Fruit fly (Drosophila melanogaster): ENCODE data around the gene CG11537.

DNA sequence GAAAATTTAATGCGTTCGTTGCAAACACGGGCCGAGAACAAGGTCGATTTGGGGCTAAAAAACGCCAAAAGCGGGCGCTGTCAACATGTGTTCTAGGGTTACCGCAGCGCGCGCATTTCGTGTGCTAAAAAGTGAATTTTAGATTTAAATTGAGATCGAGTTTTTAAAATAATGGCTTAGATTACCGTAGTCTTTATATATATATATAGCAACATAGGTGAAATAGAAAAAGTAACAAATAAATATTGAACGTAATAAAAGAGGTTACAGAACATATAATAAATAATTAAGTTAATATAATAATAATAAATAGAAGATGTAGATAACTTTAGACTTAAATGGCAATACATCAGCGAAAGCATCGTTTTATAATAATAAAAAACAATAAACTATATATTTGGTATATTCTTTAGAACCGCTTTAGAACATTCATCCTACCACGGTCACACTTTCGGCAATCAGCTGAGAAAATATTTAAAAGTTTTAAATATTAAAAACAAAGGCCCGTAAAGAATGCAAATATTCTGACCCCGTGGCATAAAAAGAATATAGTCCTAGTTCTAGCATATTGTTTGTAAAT is at the start of gene CG11537, which contains the start of gene Alg2:
- TF ChIP-seq insv (optimal IDR thresholded peaks at IDR 0.05) (no peak), Myc (optimal IDR thresholded peaks at IDR 0.05) (no peak), h (optimal IDR thresholded peaks at IDR 0.05) (no peak)
